Worm (Caenorhabditis elegans): Measurements from ENCODE around the gene F53A10.2.

The F53A10.2 gene

DNA sequence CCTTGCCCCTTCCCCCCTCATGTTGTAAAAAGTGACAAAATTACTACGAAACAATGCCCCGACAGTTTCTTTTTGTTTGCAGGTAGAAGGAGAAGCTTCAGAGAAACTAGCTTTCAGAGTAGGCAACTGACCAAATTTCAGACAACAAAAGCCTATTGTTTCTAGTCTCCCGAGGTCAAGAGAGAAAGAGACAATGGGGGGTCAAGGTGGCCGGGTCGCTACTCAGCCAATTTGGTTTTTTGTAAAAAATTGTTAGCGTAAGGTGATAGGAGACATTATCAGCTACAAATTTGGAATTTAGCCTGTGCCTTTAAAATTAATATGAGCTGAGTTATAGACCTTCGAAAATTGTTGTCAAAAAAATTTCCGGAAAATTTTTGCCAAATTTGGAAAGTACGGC lies 37.8 kb downstream of the F53A10.2 start:
- TF ChIP-seq klf-2 (GFP tag; conservative IDR thresholded peaks at IDR 0.05) (no peak), ref-1 (GFP tag; conservative IDR thresholded peaks at IDR 0.05) (no peak), tab-1 (GFP tag; IDR thresholded peaks at IDR 0.05) (no peak), med-1 (GFP tag; optimal IDR thresholded peaks at IDR 0.05; ENCODE audit: insufficient read depth) (no peak), T22C8.4 (GFP tag; IDR thresholded peaks at IDR 0.05) (no peak), cog-1 (tag; optimal IDR thresholded peaks at IDR 0.05) (no peak), flt-1 (GFP tag; IDR thresholded peaks at IDR 0.05) (no peak), ztf-29 (GFP tag; IDR thresholded peaks at IDR 0.05) (no peak), ztf-23 (GFP tag; IDR thresholded peaks at IDR 0.05) (no peak)

- no peak for TF ChIP-seq cog-1 (tag; optimal IDR thresholded peaks at IDR 0.05)
- TF ChIP-seq ztf-23 (GFP tag; IDR thresholded peaks at IDR 0.05) = no peak
- TF ChIP-seq ztf-29 (GFP tag; IDR thresholded peaks at IDR 0.05) = no peak
- no peak for TF ChIP-seq T22C8.4 (GFP tag; IDR thresholded peaks at IDR 0.05)
- no peak for TF ChIP-seq tab-1 (GFP tag; IDR thresholded peaks at IDR 0.05)
- TF ChIP-seq med-1 (GFP tag; optimal IDR thresholded peaks at IDR 0.05; ENCODE audit: insufficient read depth) = no peak
- TF ChIP-seq flt-1 (GFP tag; IDR thresholded peaks at IDR 0.05) = no peak
- no peak for TF ChIP-seq ref-1 (GFP tag; conservative IDR thresholded peaks at IDR 0.05)
- TF ChIP-seq klf-2 (GFP tag; conservative IDR thresholded peaks at IDR 0.05) = no peak
These were observed 38.8 kb downstream of the F53A10.2 start for ce11 chrII:1236003-1236402.

ce11 chrII:1236479-1236878 lies 39.3 kb downstream of the F53A10.2 start:
- no peak for TF ChIP-seq med-1 (GFP tag; optimal IDR thresholded peaks at IDR 0.05; ENCODE audit: insufficient read depth)
- TF ChIP-seq flt-1 (GFP tag; IDR thresholded peaks at IDR 0.05) = 0 out of 2 replicates have a peak, but pooled peaks have one; percentile 47
- TF ChIP-seq klf-2 (GFP tag; conservative IDR thresholded peaks at IDR 0.05) = no peak
- TF ChIP-seq ztf-23 (GFP tag; IDR thresholded peaks at IDR 0.05) = no peak
- TF ChIP-seq T22C8.4 (GFP tag; IDR thresholded peaks at IDR 0.05) = no peak
- TF ChIP-seq cog-1 (tag; optimal IDR thresholded peaks at IDR 0.05) = no peak
- TF ChIP-seq ztf-29 (GFP tag; IDR thresholded peaks at IDR 0.05) = no peak

DNA sequence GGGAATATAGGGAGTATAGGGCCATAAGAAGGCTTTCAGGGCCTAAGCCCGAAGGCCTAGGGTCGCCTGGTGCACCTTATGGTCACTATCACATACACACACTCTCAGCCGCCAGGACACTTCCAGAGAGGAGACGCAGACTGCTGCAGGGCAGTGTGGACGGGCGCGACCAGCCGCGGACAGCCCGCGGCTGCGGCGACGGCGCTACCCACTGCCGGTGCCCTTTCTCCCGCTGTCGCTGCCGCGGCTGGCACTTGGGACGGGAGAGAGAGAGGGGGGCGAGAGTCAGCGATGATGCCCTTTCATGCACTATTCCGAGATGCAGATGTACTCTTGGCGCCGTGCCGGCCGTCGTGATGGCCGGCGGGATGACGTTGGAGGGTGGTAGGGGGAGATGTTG lies 40.7 kb downstream of the F53A10.2 start:
- TF ChIP-seq tab-1 (GFP tag; IDR thresholded peaks at IDR 0.05) (0 out of 2 replicates have a peak, but pooled peaks have one; percentile 44), cog-1 (tag; optimal IDR thresholded peaks at IDR 0.05) (no peak), ref-1 (GFP tag; conservative IDR thresholded peaks at IDR 0.05) (no peak), ztf-23 (GFP tag; IDR thresholded peaks at IDR 0.05) (no peak), ztf-29 (GFP tag; IDR thresholded peaks at IDR 0.05) (0 out of 2 replicates have a peak, but pooled peaks have one; percentile 6), flt-1 (GFP tag; IDR thresholded peaks at IDR 0.05) (0 out of 2 replicates have a peak, but pooled peaks have one; percentile 6), klf-2 (GFP tag; conservative IDR thresholded peaks at IDR 0.05) (no peak), T22C8.4 (GFP tag; IDR thresholded peaks at IDR 0.05) (no peak), med-1 (GFP tag; optimal IDR thresholded peaks at IDR 0.05; ENCODE audit: insufficient read depth) (no peak)

DNA sequence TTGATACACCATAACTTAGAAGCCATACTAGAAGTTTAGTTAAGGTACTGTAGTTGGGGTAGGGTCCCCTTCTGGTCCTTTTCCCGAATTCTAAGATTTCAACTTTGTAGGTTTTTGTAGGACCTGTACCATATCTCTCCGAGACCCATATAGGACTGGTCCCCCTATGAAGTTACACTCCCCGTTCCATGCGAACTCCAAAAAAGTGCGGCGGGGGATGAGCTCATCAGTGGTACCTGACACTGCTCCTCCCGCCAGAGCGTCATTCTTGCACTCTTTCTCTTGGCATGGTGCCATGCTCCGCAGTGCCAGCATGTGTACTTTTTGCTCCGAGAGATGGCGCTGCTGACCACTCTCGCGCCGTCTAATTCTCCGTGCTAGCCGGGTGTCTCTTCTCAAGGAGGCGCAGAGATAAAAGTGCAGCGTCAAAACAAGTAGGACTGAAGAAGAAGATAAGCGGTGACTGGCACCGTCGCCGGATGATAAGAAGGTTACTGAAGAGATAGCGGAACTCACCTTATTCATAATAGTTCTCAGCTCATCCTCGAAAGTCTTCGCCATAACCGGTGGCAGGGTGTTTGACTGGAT lies 42.4 kb downstream of the F53A10.2 start:
- no peak for TF ChIP-seq ref-1 (GFP tag; conservative IDR thresholded peaks at IDR 0.05)
- 0 out of 2 replicates have a peak, but pooled peaks have one; percentile 6 for TF ChIP-seq flt-1 (GFP tag; IDR thresholded peaks at IDR 0.05)

DNA sequence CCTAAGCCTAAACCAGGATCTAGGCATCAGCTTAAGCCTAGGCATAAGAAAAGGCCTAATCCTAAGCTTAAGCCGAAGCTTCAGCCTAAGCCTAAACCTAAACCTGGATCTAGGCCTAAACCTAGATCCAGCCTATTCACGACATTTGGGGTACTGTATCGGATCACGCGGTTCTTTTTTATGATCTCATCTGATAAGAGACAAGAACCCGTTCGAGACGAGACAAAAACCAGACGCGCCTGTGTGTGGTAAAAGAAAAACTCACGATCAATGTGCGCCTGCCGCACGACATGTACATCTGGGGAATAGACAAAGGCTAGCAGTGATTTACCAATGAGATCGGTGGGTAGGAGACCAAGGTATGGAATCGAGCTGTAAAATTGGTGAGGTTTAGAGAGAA lies 43.3 kb downstream of the F53A10.2 start:
- TF ChIP-seq cog-1 (tag; optimal IDR thresholded peaks at IDR 0.05) = no peak
- TF ChIP-seq ztf-29 (GFP tag; IDR thresholded peaks at IDR 0.05) = no peak
- TF ChIP-seq flt-1 (GFP tag; IDR thresholded peaks at IDR 0.05) = no peak
- TF ChIP-seq tab-1 (GFP tag; IDR thresholded peaks at IDR 0.05) = no peak
- TF ChIP-seq ref-1 (GFP tag; conservative IDR thresholded peaks at IDR 0.05) = no peak
- no peak for TF ChIP-seq T22C8.4 (GFP tag; IDR thresholded peaks at IDR 0.05)
- no peak for TF ChIP-seq klf-2 (GFP tag; conservative IDR thresholded peaks at IDR 0.05)
- TF ChIP-seq med-1 (GFP tag; optimal IDR thresholded peaks at IDR 0.05; ENCODE audit: insufficient read depth) = no peak

- TF ChIP-seq med-1 (GFP tag; optimal IDR thresholded peaks at IDR 0.05; ENCODE audit: insufficient read depth) = no peak
- no peak for TF ChIP-seq tab-1 (GFP tag; IDR thresholded peaks at IDR 0.05)
- no peak for TF ChIP-seq ztf-29 (GFP tag; IDR thresholded peaks at IDR 0.05)
- no peak for TF ChIP-seq ztf-23 (GFP tag; IDR thresholded peaks at IDR 0.05)
- no peak for TF ChIP-seq flt-1 (GFP tag; IDR thresholded peaks at IDR 0.05)
- no peak for TF ChIP-seq cog-1 (tag; optimal IDR thresholded peaks at IDR 0.05)
- TF ChIP-seq ref-1 (GFP tag; conservative IDR thresholded peaks at IDR 0.05) = no peak
- TF ChIP-seq klf-2 (GFP tag; conservative IDR thresholded peaks at IDR 0.05) = no peak
- no peak for TF ChIP-seq T22C8.4 (GFP tag; IDR thresholded peaks at IDR 0.05)
These were observed 44.1 kb downstream of the F53A10.2 start for ce11 chrII:1241176-1241730.

- TF ChIP-seq cog-1 (tag; optimal IDR thresholded peaks at IDR 0.05) (peak; percentile 28), ztf-23 (GFP tag; IDR thresholded peaks at IDR 0.05) (no peak), ztf-29 (GFP tag; IDR thresholded peaks at IDR 0.05) (no peak)
These were observed 45.3 kb downstream of the F53A10.2 start for ce11 chrII:1242475-1242874.

ce11 chrII:1244420-1244959 lies 47.3 kb downstream of the F53A10.2 start:
- TF ChIP-seq tab-1 (GFP tag; IDR thresholded peaks at IDR 0.05) (no peak), flt-1 (GFP tag; IDR thresholded peaks at IDR 0.05) (no peak), klf-2 (GFP tag; conservative IDR thresholded peaks at IDR 0.05) (peak; percentile 47; the same call in 1 of the 2 replicates), ref-1 (GFP tag; conservative IDR thresholded peaks at IDR 0.05) (no peak)

ce11 chrII:1245783-1246182 lies 48.6 kb downstream of the F53A10.2 start:
- TF ChIP-seq flt-1 (GFP tag; IDR thresholded peaks at IDR 0.05) (no peak), klf-2 (GFP tag; conservative IDR thresholded peaks at IDR 0.05) (no peak), cog-1 (tag; optimal IDR thresholded peaks at IDR 0.05) (no peak), ref-1 (GFP tag; conservative IDR thresholded peaks at IDR 0.05) (no peak), med-1 (GFP tag; optimal IDR thresholded peaks at IDR 0.05; ENCODE audit: insufficient read depth) (no peak), ztf-29 (GFP tag; IDR thresholded peaks at IDR 0.05) (no peak), ztf-23 (GFP tag; IDR thresholded peaks at IDR 0.05) (no peak), T22C8.4 (GFP tag; IDR thresholded peaks at IDR 0.05) (no peak), tab-1 (GFP tag; IDR thresholded peaks at IDR 0.05) (no peak)
